Fruit fly (Drosophila melanogaster) whole organism, embryonic: ENCODE measurements around the gene CG15142.

Experiments
- Atf3 ChIP-seq: fragments of 200-800 bp; sonication (Bioruptor generic); optimal IDR thresholded peaks from 3 replicates; lab custom pipeline; 2016; ENCODE audit warnings: missing biosample characterization, missing genetic modification characterization
- B-H1 ChIP-seq: fragments of 200-800 bp; sonication (Bioruptor generic); IDR thresholded peaks from 3 replicates; pipeline ENCODE4 v1.3.6; 2022; ENCODE audit warnings: missing biosample characterization, missing genetic modification characterization
- C15 ChIP-seq: fragments of 200-800 bp; sonication (Bioruptor generic); IDR thresholded peaks from 3 replicates; pipeline ENCODE4 v1.3.6; 2022; ENCODE audit warnings: missing biosample characterization, missing genetic modification characterization
- CG1024 ChIP-seq: fragments of 200-800 bp; sonication (Bioruptor generic); IDR thresholded peaks from 2 replicates; pipeline ENCODE4 v1.3.6; 2022; ENCODE audit warnings: missing biosample characterization, missing genetic modification characterization
- CG10462 ChIP-seq: fragments of 200-800 bp; sonication (Bioruptor generic); optimal IDR thresholded peaks from 2 replicates; lab custom pipeline; 2016; ENCODE audit warnings: missing biosample characterization, missing genetic modification characterization
- CG10654 ChIP-seq: fragments of 200-800 bp; sonication (Bioruptor generic); optimal IDR thresholded peaks from 2 replicates; lab custom pipeline; 2016; ENCODE audit warnings: missing biosample characterization, missing genetic modification characterization
- CG11398 ChIP-seq: fragments of 200-800 bp; sonication (Bioruptor generic); optimal IDR thresholded peaks from 2 replicates; lab custom pipeline; 2016; ENCODE audit warnings: missing biosample characterization, missing genetic modification characterization
- CG11723 ChIP-seq: fragments of 200-800 bp; sonication (Bioruptor generic); optimal IDR thresholded peaks from 2 replicates; lab custom pipeline; 2017; ENCODE audit warnings: missing biosample characterization, mild to moderate bottlenecking, missing genetic modification characterization
- CG13296 ChIP-seq: fragments of 200-800 bp; sonication (Bioruptor generic); optimal IDR thresholded peaks from 3 replicates; lab custom pipeline; 2018; ENCODE audit warnings: missing biosample characterization, mild to moderate bottlenecking, missing genetic modification characterization
- CG13775 ChIP-seq: fragments of 200-800 bp; sonication (Bioruptor generic); optimal IDR thresholded peaks from 3 replicates; lab custom pipeline; 2017; ENCODE audit warnings: missing biosample characterization, mild to moderate bottlenecking, missing genetic modification characterization
- CG14860 ChIP-seq: fragments of 200-800 bp; sonication (Bioruptor generic); IDR thresholded peaks from 3 replicates; pipeline ENCODE4 v1.3.6; 2022; ENCODE audit warnings: missing biosample characterization, missing genetic modification characterization; ENCODE audit not compliant: partially characterized antibody
- CG15073 ChIP-seq: fragments of 200-800 bp; sonication (Bioruptor generic); optimal IDR thresholded peaks from 2 replicates; lab custom pipeline; 2016; ENCODE audit warnings: missing biosample characterization, missing genetic modification characterization
- CG17186 ChIP-seq: fragments of 200-800 bp; sonication (Bioruptor generic); optimal IDR thresholded peaks from 3 replicates; lab custom pipeline; 2017; ENCODE audit warnings: missing biosample characterization, missing genetic modification reagents, missing genetic modification characterization
- CG17361 ChIP-seq: fragments of 200-800 bp; sonication (Bioruptor generic); IDR thresholded peaks from 3 replicates; pipeline ENCODE4 v1.3.6; 2022; ENCODE audit warnings: missing biosample characterization, missing genetic modification characterization
- CG17829 ChIP-seq: fragments of 200-800 bp; optimal IDR thresholded peaks from 2 replicates; lab custom pipeline; 2019; ENCODE audit warnings: missing biosample characterization, mild to moderate bottlenecking, missing genetic modification characterization, moderate library complexity
- CG2116 ChIP-seq: fragments of 200-800 bp; sonication (Bioruptor generic); optimal IDR thresholded peaks from 3 replicates; lab custom pipeline; 2018; ENCODE audit warnings: missing biosample characterization, mild to moderate bottlenecking, missing genetic modification characterization
- CG30431 ChIP-seq: fragments of 200-800 bp; sonication (Bioruptor generic); optimal IDR thresholded peaks from 2 replicates; lab custom pipeline; 2017; ENCODE audit warnings: missing biosample characterization, missing genetic modification characterization
- CG31224 ChIP-seq: fragments of 200-800 bp; sonication (Bioruptor generic); IDR thresholded peaks from 2 replicates; pipeline ENCODE4 v1.3.6; 2022; ENCODE audit warnings: missing biosample characterization, missing genetic modification characterization
- CG32767 ChIP-seq: fragments of 200-800 bp; sonication (Bioruptor generic); IDR thresholded peaks from 2 replicates; pipeline ENCODE4 v1.3.6; 2022; ENCODE audit warnings: missing biosample characterization, missing genetic modification characterization
- CG3407 ChIP-seq: fragments of 200-800 bp; sonication (Bioruptor generic); optimal IDR thresholded peaks from 2 replicates; lab custom pipeline; 2018; ENCODE audit warnings: missing biosample characterization, mild to moderate bottlenecking, missing genetic modification characterization
- CG3847 ChIP-seq: fragments of 200-800 bp; sonication (Bioruptor generic); IDR thresholded peaks from 2 replicates; pipeline ENCODE4 v1.3.6; 2022; ENCODE audit warnings: missing biosample characterization, missing genetic modification characterization
- CG4617 ChIP-seq: fragments of 200-800 bp; sonication (Bioruptor generic); optimal IDR thresholded peaks from 3 replicates; lab custom pipeline; 2016; ENCODE audit warnings: missing biosample characterization, missing genetic modification characterization, borderline replicate concordance
- CG5245 ChIP-seq: fragments of 200-800 bp; sonication (Bioruptor generic); optimal IDR thresholded peaks from 3 replicates; lab custom pipeline; 2016; ENCODE audit warnings: missing biosample characterization, missing genetic modification characterization
- CG5953 ChIP-seq: fragments of 200-800 bp; sonication (Bioruptor generic); IDR thresholded peaks from 2 replicates; pipeline ENCODE4 v1.3.6; 2022; ENCODE audit warnings: missing biosample characterization, missing genetic modification characterization
- CG6854 ChIP-seq: fragments of 200-800 bp; sonication (Bioruptor generic); optimal IDR thresholded peaks from 3 replicates; lab custom pipeline; 2017; ENCODE audit warnings: missing biosample characterization, mild to moderate bottlenecking, missing genetic modification characterization
- CG7372 ChIP-seq: fragments of 200-800 bp; sonication (Bioruptor generic); IDR thresholded peaks from 2 replicates; pipeline ENCODE4 v1.3.6; 2022; ENCODE audit warnings: missing biosample characterization, missing genetic modification characterization
- CG7839 ChIP-seq: fragments of 200-800 bp; sonication (Bioruptor generic); optimal IDR thresholded peaks from 3 replicates; lab custom pipeline; 2018; ENCODE audit warnings: missing biosample characterization, mild to moderate bottlenecking, missing genetic modification characterization, moderate library complexity
- CG8359 ChIP-seq: fragments of 200-800 bp; sonication (Bioruptor generic); optimal IDR thresholded peaks from 2 replicates; lab custom pipeline; 2017; ENCODE audit warnings: missing biosample characterization, mild to moderate bottlenecking, missing genetic modification characterization, borderline replicate concordance
- CG8478 ChIP-seq: fragments of >200 bp; optimal IDR thresholded peaks from 2 replicates; lab custom pipeline; 2018
- CG9215 ChIP-seq: fragments of 200-800 bp; sonication (Bioruptor generic); IDR thresholded peaks from 2 replicates; pipeline ENCODE4 v1.3.6; 2022; ENCODE audit warnings: missing biosample characterization, missing genetic modification characterization
- Ets65A ChIP-seq: fragments of 200-800 bp; sonication (Bioruptor generic); peaks from one replicate; lab custom pipeline; 2016; ENCODE audit warnings: missing biosample characterization, missing genetic modification characterization
- Fer2 ChIP-seq: fragments of 200-800 bp; sonication (Bioruptor generic); optimal IDR thresholded peaks from 2 replicates; lab custom pipeline; 2018; ENCODE audit warnings: missing biosample characterization, mild to moderate bottlenecking, missing genetic modification characterization, moderate library complexity
- Gug ChIP-seq: fragments of 200-800 bp; sonication (Bioruptor generic); IDR thresholded peaks from 4 replicates; pipeline ENCODE4 v1.3.6; 2022; ENCODE audit warnings: missing biosample characterization, missing genetic modification characterization
- Hr3 ChIP-seq: fragments of 200-800 bp; sonication (Bioruptor generic); optimal IDR thresholded peaks from 3 replicates; lab custom pipeline; 2016; ENCODE audit warnings: missing biosample characterization, missing genetic modification characterization
- Hsf ChIP-seq: fragments of 200-800 bp; sonication (Bioruptor generic); optimal IDR thresholded peaks from 3 replicates; lab custom pipeline; 2016; ENCODE audit warnings: missing biosample characterization, missing genetic modification characterization
- NC2α ChIP-seq: fragments of 200-800 bp; sonication (Bioruptor generic); optimal IDR thresholded peaks from 2 replicates; lab custom pipeline; 2016; ENCODE audit warnings: missing biosample characterization, missing genetic modification characterization
- Sox100B ChIP-seq: fragments of 200-800 bp; sonication (Bioruptor generic); optimal IDR thresholded peaks from 3 replicates; lab custom pipeline; 2018; ENCODE audit warnings: missing biosample characterization, mild to moderate bottlenecking, missing genetic modification characterization
- Sry-δ ChIP-seq: fragments of 200-800 bp; sonication (Bioruptor generic); optimal IDR thresholded peaks from 2 replicates; lab custom pipeline; 2016; ENCODE audit warnings: missing biosample characterization, missing genetic modification characterization
- Stat92E ChIP-seq, 3 experiments: fragments of >200 bp in 2 of 3; fragments of 200-800 bp in 1 of 3; sonication (Bioruptor generic) in 1 of 3; optimal IDR thresholded peaks; 2 replicates each; lab custom pipeline; 2017 to 2019; ENCODE audit warnings: missing biosample characterization in 3 of 3, missing genetic modification characterization in 3 of 3, mild to moderate bottlenecking in 1 of 3, moderate library complexity in 1 of 3
- ab ChIP-seq: fragments of 200-800 bp; sonication (Bioruptor generic); optimal IDR thresholded peaks from 2 replicates; lab custom pipeline; 2016; ENCODE audit warnings: missing biosample characterization, missing genetic modification characterization
- amos ChIP-seq: fragments of 200-800 bp; sonication (Bioruptor generic); IDR thresholded peaks from 2 replicates; pipeline ENCODE4 v1.3.6; 2022; ENCODE audit warnings: missing biosample characterization, missing genetic modification characterization; ENCODE audit not compliant: partially characterized antibody
- ewg ChIP-seq: fragments of 200-800 bp; sonication (Bioruptor generic); optimal IDR thresholded peaks from 3 replicates; lab custom pipeline; 2017; ENCODE audit warnings: mild to moderate bottlenecking, missing biosample characterization, missing genetic modification reagents, missing genetic modification characterization
- ind ChIP-seq: fragments of 200-800 bp; sonication (Bioruptor generic); optimal IDR thresholded peaks from 3 replicates; lab custom pipeline; 2016; ENCODE audit warnings: missing biosample characterization, missing genetic modification characterization
- insv ChIP-seq, 2 experiments: fragments of 200-800 bp; sonication (Bioruptor generic); optimal IDR thresholded peaks; 3 replicates each; lab custom pipeline; 2016 to 2018; ENCODE audit warnings: missing biosample characterization in 2 of 2, missing genetic modification characterization in 2 of 2
- inv ChIP-seq: fragments of 200-800 bp; sonication (Bioruptor generic); IDR thresholded peaks from 2 replicates; pipeline ENCODE4 v1.3.6; 2022; ENCODE audit warnings: missing biosample characterization, missing genetic modification characterization; ENCODE audit not compliant: partially characterized antibody
- mld ChIP-seq: fragments of 200-800 bp; sonication (Bioruptor generic); IDR thresholded peaks from 3 replicates; pipeline ENCODE4 v1.3.6; 2022; ENCODE audit warnings: missing biosample characterization, missing genetic modification characterization; ENCODE audit not compliant: partially characterized antibody
- nmo ChIP-seq: fragments of 200-800 bp; sonication (Bioruptor generic); optimal IDR thresholded peaks from 2 replicates; lab custom pipeline; 2018; ENCODE audit warnings: missing biosample characterization, mild to moderate bottlenecking, missing genetic modification characterization, moderate library complexity
- seq ChIP-seq: fragments of 200-800 bp; sonication (Bioruptor generic); IDR thresholded peaks from 2 replicates; pipeline ENCODE4 v1.3.6; 2022; ENCODE audit warnings: missing biosample characterization, missing genetic modification characterization
- slbo ChIP-seq: fragments of 200-800 bp; sonication (Bioruptor generic); IDR thresholded peaks from 2 replicates; pipeline ENCODE4 v1.3.6; 2022; ENCODE audit warnings: missing biosample characterization, missing genetic modification characterization
- vvl ChIP-seq: fragments of 200-800 bp; sonication (Bioruptor generic); IDR thresholded peaks from 2 replicates; pipeline ENCODE4 v1.3.6; 2022; ENCODE audit warnings: missing biosample characterization, missing genetic modification characterization

Gene CG15142

dm6 chr2L:17480943-17481580 lies 17.6 kb downstream of the CG15142 start, which contains the start of the genes fws and Lamtor3 (continued):
- TF ChIP-seq B-H1 (peak; percentile 99), seq (GFP tag; lab: Robert Waterston, UW) (peak; percentile 99), CG31224 (GFP tag; lab: Robert Waterston, UW) (peak; percentile 97), Hsf (GFP tag; lab: Kevin White, UChicago) (peak; percentile 93), CG4617 (GFP tag; lab: Kevin White, UChicago) (peak; percentile 95), CG9215 (GFP tag; lab: Robert Waterston, UW) (peak; percentile 98), C15 (GFP tag; lab: Robert Waterston, UW) (peak; percentile 98), CG17186 (GFP tag; lab: Kevin White, UChicago) (peak; percentile 91), mld (GFP tag; lab: Robert Waterston, UW) (peak; percentile 49; the same call in 1 of the 3 replicates), CG13775 (GFP tag; lab: Kevin White, UChicago) (peak; percentile 99), CG8359 (GFP tag; lab: Kevin White, UChicago) (peak; percentile 90), Sry-δ (peak; percentile 37), CG32767 (peak; percentile 98), CG17829 (tag; lab: Kevin White, UChicago) (peak; percentile 98), CG11723 (GFP tag; lab: Kevin White, UChicago) (peak; percentile 94), Gug (GFP tag; lab: Robert Waterston, UW) (peak; percentile 99), Hr3 (peak; percentile 99), CG15073 (GFP tag; lab: Kevin White, UChicago) (peak; percentile 79), inv (GFP tag; lab: Robert Waterston, UW) (no peak; the same call in 1 of the 2 replicates), nmo (peak; percentile 99), Ets65A (GFP tag; lab: Kevin White, UChicago) (peak; percentile 98), Atf3 (GFP tag; lab: Kevin White, UChicago) (peak; percentile 79), CG30431 (GFP tag; lab: Kevin White, UChicago) (peak; percentile 98), CG6854 (GFP tag; lab: Kevin White, UChicago) (peak; percentile 93), CG11398 (GFP tag; lab: Kevin White, UChicago) (peak; percentile 74), CG14860 (peak; percentile 59; the same call in 1 of the 3 replicates), CG13296 (GFP tag; lab: Kevin White, UChicago) (peak; percentile 96), ab (GFP tag; lab: Kevin White, UChicago) (peak; percentile 81), NC2α (GFP tag; lab: Kevin White, UChicago) (peak; percentile 52), CG10654 (GFP tag; lab: Kevin White, UChicago) (peak; percentile 96), CG5245 (GFP tag; lab: Kevin White, UChicago) (peak; percentile 92), vvl (peak; percentile 100), ind (peak; percentile 98), Fer2 (tag; lab: Kevin White, UChicago) (peak; percentile 96), CG3407 (GFP tag; lab: Kevin White, UChicago) (peak; percentile 97), CG3847 (peak; percentile 99), CG1024 (GFP tag; lab: Robert Waterston, UW) (peak; percentile 95), amos (no peak), CG5953 (GFP tag; lab: Robert Waterston, UW) (peak; percentile 99), insv (GFP tag; optimal IDR thresholded peaks at IDR 0.05; lab: Kevin White, UChicago) (no peak), CG8478 (lab: Kevin White, UChicago) (no peak), Sox100B (GFP tag; lab: Kevin White, UChicago) (peak; percentile 95), slbo (peak; percentile 100), Stat92E (GFP tag; optimal IDR thresholded peaks at IDR 0.05; lab: Kevin White, UChicago) (peak in 1 of 3 experiments; percentile 49), ewg (GFP tag; lab: Kevin White, UChicago) (peak; percentile 97), CG2116 (GFP tag; lab: Kevin White, UChicago) (peak; percentile 88), CG7839 (tag; lab: Kevin White, UChicago) (peak; percentile 99), CG10462 (GFP tag; lab: Kevin White, UChicago) (peak; percentile 95), CG17361 (GFP tag; lab: Robert Waterston, UW) (peak; percentile 98), CG7372 (GFP tag; lab: Robert Waterston, UW) (peak; percentile 99)
